Fruit fly (Drosophila melanogaster): ENCODE results near the gene nau.

nau gene

dm6 chr3R:23669401-23670216, 48.5 kb downstream of the nau start, which contains the start of gene CG31145 (continued):
- TF ChIP-seq CG11456 (GFP tag; IDR thresholded peaks at IDR 0.05): peak; percentile 99
- TF ChIP-seq Mrtf (GFP tag; IDR thresholded peaks at IDR 0.05): peak; percentile 98
- no peak for TF ChIP-seq vnd (GFP tag; IDR thresholded peaks at IDR 0.05; ENCODE audit: partially characterized antibody)
- peak; percentile 100 for TF ChIP-seq CG18619 (GFP tag; optimal IDR thresholded peaks at IDR 0.05)
- peak; percentile 99 for TF ChIP-seq CG3407 (GFP tag; optimal IDR thresholded peaks at IDR 0.05)
- TF ChIP-seq CG32767 (GFP tag; IDR thresholded peaks at IDR 0.05): peak; percentile 99
- TF ChIP-seq CG3281 (GFP tag; optimal IDR thresholded peaks at IDR 0.05): peak; percentile 100
- peak; percentile 99 for TF ChIP-seq chif (GFP tag; optimal IDR thresholded peaks at IDR 0.05)
- peak; percentile 99 for TF ChIP-seq CG3847 (GFP tag; IDR thresholded peaks at IDR 0.05)
- peak; percentile 64; the same call in 1 of the 2 replicates for TF ChIP-seq ato (GFP tag; IDR thresholded peaks at IDR 0.05; ENCODE audit: partially characterized antibody)
- TF ChIP-seq Hey (tag; optimal IDR thresholded peaks at IDR 0.05): peak; percentile 96
- TF ChIP-seq CG11560 (tag; IDR thresholded peaks at IDR 0.05): peak; percentile 94
- TF ChIP-seq CG12219 (GFP tag; optimal IDR thresholded peaks at IDR 0.05): peak; percentile 99
- peak; percentile 99 for TF ChIP-seq CG2875 (GFP tag; optimal IDR thresholded peaks at IDR 0.05)
- no peak for TF ChIP-seq Opbp (GFP tag; IDR thresholded peaks at IDR 0.05; ENCODE audit: partially characterized antibody)
- no peak for TF ChIP-seq CG14860 (GFP tag; IDR thresholded peaks at IDR 0.05; ENCODE audit: partially characterized antibody)
- peak; percentile 100 for TF ChIP-seq Fer1 (GFP tag; optimal IDR thresholded peaks at IDR 0.05)
- peak; percentile 98 for TF ChIP-seq CG4730 (GFP tag; IDR thresholded peaks at IDR 0.05)
- peak; percentile 98 for TF ChIP-seq CG17328 (GFP tag; IDR thresholded peaks at IDR 0.05)
- peak; percentile 99 to 100 for TF ChIP-seq Pdp1 (GFP tag; optimal IDR thresholded peaks at IDR 0.05)
- peak; percentile 90 for TF ChIP-seq CG15073 (GFP tag; optimal IDR thresholded peaks at IDR 0.05)
- TF ChIP-seq CG12942 (GFP tag; optimal IDR thresholded peaks at IDR 0.05): peak; percentile 99
- TF ChIP-seq CG32772 (GFP tag; IDR thresholded peaks at IDR 0.05): peak; percentile 99
- TF ChIP-seq tll (GFP tag; optimal IDR thresholded peaks at IDR 0.05): peak; percentile 65 to 79
- peak; percentile 98 for TF ChIP-seq CG8290 (GFP tag; optimal IDR thresholded peaks at IDR 0.05)
- peak; percentile 91 to 98 for TF ChIP-seq CG8290 (tag; optimal IDR thresholded peaks at IDR 0.05)
- peak; percentile 99 for TF ChIP-seq croc (GFP tag; conservative IDR thresholded peaks at IDR 0.05)
- TF ChIP-seq CG14441 (GFP tag; IDR thresholded peaks at IDR 0.05): peak; percentile 99
- TF ChIP-seq cato (GFP tag; optimal IDR thresholded peaks at IDR 0.05; ENCODE audit: borderline replicate concordance): peak; percentile 99
- TF ChIP-seq CG14710 (tag; optimal IDR thresholded peaks at IDR 0.05): peak; percentile 98
- TF ChIP-seq E2f2 (GFP tag; IDR thresholded peaks at IDR 0.05): peak; percentile 92
- peak; percentile 95 for TF ChIP-seq sens-2 (GFP tag; IDR thresholded peaks at IDR 0.05)
- no peak for TF ChIP-seq CG6791 (GFP tag; IDR thresholded peaks at IDR 0.05; ENCODE audit: partially characterized antibody)
- TF ChIP-seq Sin3A (optimal IDR thresholded peaks at IDR 0.05): no peak
- peak; percentile 99 for TF ChIP-seq CG9817 (tag; optimal IDR thresholded peaks at IDR 0.05)
- peak; percentile 96 for TF ChIP-seq CG10431 (GFP tag; optimal IDR thresholded peaks at IDR 0.05)
- TF ChIP-seq PHDP (tag; optimal IDR thresholded peaks at IDR 0.05): peak; percentile 100
- peak; percentile 100 for TF ChIP-seq CG11723 (GFP tag; optimal IDR thresholded peaks at IDR 0.05)
- TF ChIP-seq nau (GFP tag; optimal IDR thresholded peaks at IDR 0.05): peak; percentile 100
- peak; percentile 97 for TF ChIP-seq CG9437 (GFP tag; optimal IDR thresholded peaks at IDR 0.05)
- TF ChIP-seq YL-1 (GFP tag; optimal IDR thresholded peaks at IDR 0.05): peak; percentile 98
- peak; percentile 97 for TF ChIP-seq CG6254 (GFP tag; optimal IDR thresholded peaks at IDR 0.05)
- peak; percentile 99 for TF ChIP-seq peb (GFP tag; IDR thresholded peaks at IDR 0.05)
- TF ChIP-seq CG12299 (tag; optimal IDR thresholded peaks at IDR 0.05): peak; percentile 99
- TF ChIP-seq CG3995 (GFP tag; optimal IDR thresholded peaks at IDR 0.05): peak; percentile 89
- peak in 1 of 2 experiments; percentile 100 for TF ChIP-seq eve (GFP tag; optimal IDR thresholded peaks at IDR 0.05)
- peak; percentile 97 for TF ChIP-seq lbe (GFP tag; optimal IDR thresholded peaks at IDR 0.05)
- TF ChIP-seq az2 (GFP tag; optimal IDR thresholded peaks at IDR 0.05): peak; percentile 100
- TF ChIP-seq D19B (GFP tag; optimal IDR thresholded peaks at IDR 0.05): peak; percentile 97
